Fruit fly (Drosophila melanogaster) whole organism, embryonic: ENCODE results near the gene Or83a.
A peak's percentile ranks its signal among the peaks of the same experiment; 100 is the strongest.

Experiments used
- ATbp ChIP-seq: fragments of 200-800 bp; sonication (Bioruptor generic); optimal IDR thresholded peaks from 2 replicates; lab custom pipeline; 2017; ENCODE audit warnings: missing biosample characterization, mild to moderate bottlenecking, missing genetic modification characterization, missing genetic modification reagents
- Asciz ChIP-seq: fragments of 200-800 bp; sonication (Bioruptor generic); optimal IDR thresholded peaks from 2 replicates; lab custom pipeline; 2017; ENCODE audit warnings: missing biosample characterization, mild to moderate bottlenecking, missing genetic modification characterization, missing genetic modification reagents
- Awh ChIP-seq: fragments of 200-800 bp; sonication (Bioruptor generic); IDR thresholded peaks from 2 replicates; pipeline ENCODE4, ENCODE4 v1.3.6; 2022; ENCODE audit warnings: missing biosample characterization, missing genetic modification characterization
- B-H2 ChIP-seq: fragments of 200-800 bp; sonication (Bioruptor generic); optimal IDR thresholded peaks from 2 replicates; lab custom pipeline; 2018; ENCODE audit warnings: missing biosample characterization, mild to moderate bottlenecking, missing genetic modification characterization
- CG10366 ChIP-seq: fragments of 200-800 bp; sonication (Bioruptor generic); IDR thresholded peaks from 2 replicates; pipeline ENCODE4 v1.3.6; 2022; ENCODE audit warnings: missing biosample characterization, missing genetic modification characterization
- CG11398 ChIP-seq: fragments of 200-800 bp; sonication (Bioruptor generic); optimal IDR thresholded peaks from 2 replicates; lab custom pipeline; 2016; ENCODE audit warnings: missing biosample characterization, missing genetic modification characterization
- CG13624 ChIP-seq: fragments of 200-800 bp; sonication (Bioruptor generic); optimal IDR thresholded peaks from 2 replicates; lab custom pipeline; 2016; ENCODE audit warnings: missing biosample characterization, missing genetic modification characterization
- CG14965 ChIP-seq: fragments of 200-800 bp; sonication (Bioruptor generic); optimal IDR thresholded peaks from 2 replicates; lab custom pipeline; 2016; ENCODE audit warnings: missing biosample characterization, missing genetic modification characterization, borderline replicate concordance
- CG1602 ChIP-seq: fragments of 200-800 bp; sonication (Bioruptor generic); optimal IDR thresholded peaks from 3 replicates; lab custom pipeline; 2016; ENCODE audit warnings: missing biosample characterization, missing genetic modification characterization
- CG16779 ChIP-seq: fragments of 200-800 bp; sonication (Bioruptor generic); IDR thresholded peaks from 2 replicates; pipeline ENCODE4 v1.3.6; 2022; ENCODE audit warnings: missing biosample characterization, missing genetic modification characterization
- CG17186 ChIP-seq: fragments of 200-800 bp; sonication (Bioruptor generic); optimal IDR thresholded peaks from 3 replicates; lab custom pipeline; 2017; ENCODE audit warnings: missing biosample characterization, missing genetic modification reagents, missing genetic modification characterization
- CG3065 ChIP-seq: fragments of 200-800 bp; sonication (Bioruptor generic); optimal IDR thresholded peaks from 2 replicates; lab custom pipeline; 2016; ENCODE audit warnings: missing biosample characterization, missing genetic modification characterization
- CG3163 ChIP-seq: fragments of 200-800 bp; sonication (Bioruptor generic); optimal IDR thresholded peaks from 3 replicates; lab custom pipeline; 2016; ENCODE audit warnings: missing biosample characterization, missing genetic modification characterization
- CG4328 ChIP-seq: fragments of 200-800 bp; sonication (Bioruptor generic); optimal IDR thresholded peaks from 3 replicates; lab custom pipeline; 2017; ENCODE audit warnings: missing biosample characterization, missing genetic modification reagents, missing genetic modification characterization
- CG9609 ChIP-seq: fragments of 200-800 bp; sonication (Bioruptor generic); optimal IDR thresholded peaks from 3 replicates; lab custom pipeline; 2016; ENCODE audit warnings: missing biosample characterization, missing genetic modification characterization
- CG9932 ChIP-seq: fragments of 200-800 bp; sonication (Bioruptor generic); IDR thresholded peaks from 2 replicates; pipeline ENCODE4 v1.3.6; 2022; ENCODE audit warnings: missing biosample characterization, missing genetic modification characterization
- CHES-1-like ChIP-seq: fragments of 200-800 bp; sonication (Bioruptor generic); optimal IDR thresholded peaks from 2 replicates; lab custom pipeline; 2016; ENCODE audit warnings: missing biosample characterization, missing genetic modification characterization
- D ChIP-seq, 2 experiments: fragments of 200-800 bp in 1 of 2; fragments of >200 bp in 1 of 2; sonication (Bioruptor generic) in 1 of 2; optimal IDR thresholded peaks; 2 replicates in 1 of 2; 3 replicates in 1 of 2; lab custom pipeline; 2017; ENCODE audit warnings: mild to moderate bottlenecking in 1 of 2, missing biosample characterization in 1 of 2, missing genetic modification characterization in 1 of 2, missing genetic modification reagents in 1 of 2
- Dip2 ChIP-seq: fragments of 200-800 bp; sonication (Bioruptor generic); IDR thresholded peaks from 2 replicates; pipeline ENCODE4 v1.3.6; 2022; ENCODE audit warnings: missing biosample characterization, missing genetic modification characterization
- Hr51 ChIP-seq, 2 experiments: fragments of 200-800 bp; sonication (Bioruptor generic); optimal IDR thresholded peaks; 2 replicates in 1 of 2; 3 replicates in 1 of 2; lab custom pipeline; 2016 to 2018; ENCODE audit warnings: missing biosample characterization in 2 of 2, missing genetic modification characterization in 2 of 2, mild to moderate bottlenecking in 1 of 2, moderate library complexity in 1 of 2
- Mad ChIP-seq: fragments of 200-800 bp; sonication (Bioruptor generic); optimal IDR thresholded peaks from 2 replicates; lab custom pipeline; 2016; ENCODE audit warnings: missing biosample characterization, missing genetic modification characterization
- Med ChIP-seq: fragments of 200-800 bp; sonication (Bioruptor generic); peaks from one replicate; lab custom pipeline; 2016; ENCODE audit warnings: missing biosample characterization, missing genetic modification characterization, mild to moderate bottlenecking, inconsistent platforms, moderate library complexity
- NK7.1 ChIP-seq: fragments of 200-800 bp; sonication (Bioruptor generic); optimal IDR thresholded peaks from 3 replicates; lab custom pipeline; 2016; ENCODE audit warnings: missing biosample characterization, missing genetic modification characterization
- Oaz ChIP-seq: fragments of 200-800 bp; sonication (Bioruptor generic); IDR thresholded peaks from 2 replicates; pipeline ENCODE4 v1.3.6; 2022; ENCODE audit warnings: missing biosample characterization, missing genetic modification characterization
- Pdp1 ChIP-seq, 2 experiments: fragments of 200-800 bp; sonication (Bioruptor generic); optimal IDR thresholded peaks; 3 replicates each; lab custom pipeline; 2016; ENCODE audit warnings: missing biosample characterization in 2 of 2, missing genetic modification characterization in 2 of 2, mild to moderate bottlenecking in 1 of 2, moderate library complexity in 1 of 2
- Sry-β ChIP-seq: fragments of 200-800 bp; sonication (Bioruptor generic); optimal IDR thresholded peaks from 2 replicates; lab custom pipeline; 2018; ENCODE audit warnings: missing biosample characterization, mild to moderate bottlenecking, missing genetic modification characterization, moderate library complexity
- Sry-δ ChIP-seq: fragments of 200-800 bp; sonication (Bioruptor generic); optimal IDR thresholded peaks from 2 replicates; lab custom pipeline; 2016; ENCODE audit warnings: missing biosample characterization, missing genetic modification characterization
- amos ChIP-seq: fragments of 200-800 bp; sonication (Bioruptor generic); IDR thresholded peaks from 2 replicates; pipeline ENCODE4 v1.3.6; 2022; ENCODE audit warnings: missing biosample characterization, missing genetic modification characterization; ENCODE audit not compliant: partially characterized antibody
- az2 ChIP-seq: fragments of 200-800 bp; sonication (Bioruptor generic); optimal IDR thresholded peaks from 3 replicates; lab custom pipeline; 2016; ENCODE audit warnings: missing biosample characterization, missing genetic modification characterization
- bbx ChIP-seq: fragments of 200-800 bp; sonication (Bioruptor generic); IDR thresholded peaks from 2 replicates; pipeline ENCODE4 v1.3.6; 2022; ENCODE audit warnings: missing biosample characterization, missing genetic modification characterization; ENCODE audit not compliant: partially characterized antibody
- bsh ChIP-seq, 2 experiments: fragments of 200-800 bp; sonication (Bioruptor generic); optimal IDR thresholded peaks; 2 replicates each; lab custom pipeline; 2017 to 2018; ENCODE audit warnings: mild to moderate bottlenecking in 2 of 2, missing biosample characterization in 2 of 2, missing genetic modification characterization in 2 of 2, moderate library complexity in 1 of 2
- dati ChIP-seq: fragments of 200-800 bp; sonication (Bioruptor generic); IDR thresholded peaks from 2 replicates; pipeline ENCODE4 v1.3.6; 2022; ENCODE audit warnings: missing biosample characterization, missing genetic modification characterization
- dmrt99B ChIP-seq: fragments of 200-800 bp; sonication (Bioruptor generic); optimal IDR thresholded peaks from 2 replicates; lab custom pipeline; 2018; ENCODE audit warnings: missing biosample characterization, mild to moderate bottlenecking, missing genetic modification characterization, moderate library complexity
- fru ChIP-seq: fragments of >200 bp; optimal IDR thresholded peaks from 2 replicates; lab custom pipeline; 2017
- h ChIP-seq: fragments of >200 bp; optimal IDR thresholded peaks from 2 replicates; lab custom pipeline; 2017
- insv ChIP-seq, 2 experiments: fragments of 200-800 bp; sonication (Bioruptor generic); optimal IDR thresholded peaks; 3 replicates each; lab custom pipeline; 2016 to 2018; ENCODE audit warnings: missing biosample characterization in 2 of 2, missing genetic modification characterization in 2 of 2
- jumu ChIP-seq: fragments of 200-800 bp; sonication (Bioruptor generic); optimal IDR thresholded peaks from 3 replicates; lab custom pipeline; 2016; ENCODE audit warnings: missing biosample characterization, missing genetic modification characterization
- kay ChIP-seq: fragments of 200-800 bp; sonication (Bioruptor generic); optimal IDR thresholded peaks from 2 replicates; lab custom pipeline; 2016; ENCODE audit warnings: missing biosample characterization, missing genetic modification characterization
- ken ChIP-seq: fragments of 200-800 bp; sonication (Bioruptor generic); IDR thresholded peaks from 3 replicates; pipeline ENCODE4 v1.3.6; 2022; ENCODE audit warnings: missing biosample characterization, missing genetic modification characterization
- lbe ChIP-seq: fragments of 200-800 bp; sonication (Bioruptor generic); optimal IDR thresholded peaks from 2 replicates; lab custom pipeline; 2016; ENCODE audit warnings: missing biosample characterization, mild to moderate bottlenecking, missing genetic modification characterization
- lilli ChIP-seq: fragments of 200-800 bp; sonication (Bioruptor generic); optimal IDR thresholded peaks from 3 replicates; lab custom pipeline; 2016; ENCODE audit warnings: missing biosample characterization, missing genetic modification characterization
- lmd ChIP-seq: fragments of 200-800 bp; sonication (Bioruptor generic); IDR thresholded peaks from 2 replicates; pipeline ENCODE4 v1.3.6; 2022; ENCODE audit warnings: missing biosample characterization, missing genetic modification characterization
- nau ChIP-seq: fragments of 200-800 bp; sonication (Bioruptor generic); optimal IDR thresholded peaks from 3 replicates; lab custom pipeline; 2017; ENCODE audit warnings: missing biosample characterization, mild to moderate bottlenecking, missing genetic modification characterization, missing genetic modification reagents
- nerfin-2 ChIP-seq: fragments of 200-800 bp; sonication (Bioruptor generic); IDR thresholded peaks from 2 replicates; pipeline ENCODE4 v1.3.6; 2022; ENCODE audit warnings: missing biosample characterization, missing genetic modification characterization; ENCODE audit not compliant: partially characterized antibody
- pb ChIP-seq: fragments of 200-800 bp; sonication (Bioruptor generic); optimal IDR thresholded peaks from 3 replicates; lab custom pipeline; 2016; ENCODE audit warnings: missing biosample characterization, missing genetic modification characterization
- pros ChIP-seq: fragments of 200-800 bp; sonication (Bioruptor generic); optimal IDR thresholded peaks from 3 replicates; lab custom pipeline; 2019; ENCODE audit warnings: missing biosample characterization, mild to moderate bottlenecking, missing genetic modification characterization, moderate library complexity
- pum ChIP-seq: fragments of 200-800 bp; sonication (Bioruptor generic); optimal IDR thresholded peaks from 2 replicates; lab custom pipeline; 2016; ENCODE audit warnings: missing biosample characterization, missing genetic modification characterization
- sim ChIP-seq: fragments of 200-800 bp; sonication (Bioruptor generic); IDR thresholded peaks from 2 replicates; pipeline ENCODE4 v1.3.6; 2022; ENCODE audit warnings: missing biosample characterization, missing genetic modification characterization
- sima ChIP-seq: fragments of 200-800 bp; sonication (Bioruptor generic); optimal IDR thresholded peaks from 2 replicates; lab custom pipeline; 2016; ENCODE audit warnings: missing biosample characterization, missing genetic modification characterization
- sna ChIP-seq: fragments of 200-800 bp; sonication (Bioruptor generic); IDR thresholded peaks from 2 replicates; pipeline ENCODE4 v1.3.6; 2022; ENCODE audit warnings: missing biosample characterization, missing genetic modification characterization; ENCODE audit not compliant: partially characterized antibody
- sug ChIP-seq: fragments of 200-800 bp; optimal IDR thresholded peaks from 2 replicates; lab custom pipeline; 2019; ENCODE audit warnings: missing biosample characterization, mild to moderate bottlenecking, missing genetic modification characterization, moderate library complexity

Or83a gene

dm6 chr3R:5357935-5358414, 41.0 kb downstream of the Or83a start, which contains the start of gene Prosbeta7 (continued):
- TF ChIP-seq kay: no peak
- TF ChIP-seq CG16779 (GFP tag; lab: Robert Waterston, UW): no peak
- TF ChIP-seq Awh (GFP tag; lab: Robert Waterston, UW): no peak
- TF ChIP-seq CG3163: no peak
- no peak for TF ChIP-seq D (optimal IDR thresholded peaks at IDR 0.05; lab: Kevin White, UChicago)
- TF ChIP-seq D (GFP tag; optimal IDR thresholded peaks at IDR 0.05; lab: Kevin White, UChicago): no peak
- TF ChIP-seq CG1602 (GFP tag; lab: Kevin White, UChicago): no peak
- no peak for TF ChIP-seq Sry-β (GFP tag; lab: Kevin White, UChicago)
- TF ChIP-seq Pdp1 (GFP tag; optimal IDR thresholded peaks at IDR 0.05; lab: Kevin White, UChicago): no peak
- TF ChIP-seq sna (GFP tag; lab: Robert Waterston, UW): peak; percentile 84
- no peak for TF ChIP-seq CG9932 (GFP tag; lab: Robert Waterston, UW)
- TF ChIP-seq jumu (GFP tag; lab: Kevin White, UChicago): no peak
- TF ChIP-seq NK7.1 (GFP tag; lab: Kevin White, UChicago): no peak
- no peak for TF ChIP-seq fru (lab: Kevin White, UChicago)
- TF ChIP-seq sug: peak; percentile 1
- TF ChIP-seq Oaz (GFP tag; lab: Robert Waterston, UW): no peak
- TF ChIP-seq ken (GFP tag; lab: Robert Waterston, UW): no peak
- no peak for TF ChIP-seq h (lab: Kevin White, UChicago)
- no peak for TF ChIP-seq sim
- TF ChIP-seq ATbp: no peak
- TF ChIP-seq CG13624 (GFP tag; lab: Kevin White, UChicago): no peak
- no peak for TF ChIP-seq B-H2
- TF ChIP-seq lbe: no peak
- TF ChIP-seq nerfin-2 (GFP tag; lab: Robert Waterston, UW): 0 out of 2 replicates have a peak, but pooled peaks have one; percentile 30
- TF ChIP-seq Dip2: no peak
- TF ChIP-seq az2 (GFP tag; lab: Kevin White, UChicago): no peak
- no peak for TF ChIP-seq CG4328 (GFP tag; lab: Kevin White, UChicago)
- no peak for TF ChIP-seq dati (GFP tag; lab: Robert Waterston, UW)
- no peak for TF ChIP-seq CG3065 (GFP tag; lab: Kevin White, UChicago)
- no peak for TF ChIP-seq Asciz (GFP tag; lab: Kevin White, UChicago)
- peak; percentile 39 for TF ChIP-seq Med (GFP tag; lab: Kevin White, UChicago)
- no peak for TF ChIP-seq CG9609
- no peak for TF ChIP-seq Mad (GFP tag; lab: Kevin White, UChicago)
- no peak for TF ChIP-seq pb (GFP tag; lab: Kevin White, UChicago)
- TF ChIP-seq Hr51 (GFP tag; optimal IDR thresholded peaks at IDR 0.05; lab: Kevin White, UChicago): peak; percentile 1 to 86
- TF ChIP-seq lmd (GFP tag; lab: Robert Waterston, UW): no peak
- no peak for TF ChIP-seq CG17186 (GFP tag; lab: Kevin White, UChicago)
- TF ChIP-seq bbx (GFP tag; lab: Robert Waterston, UW): peak; percentile 74
- no peak for TF ChIP-seq CG14965 (GFP tag; lab: Kevin White, UChicago)
- no peak for TF ChIP-seq nau
- TF ChIP-seq amos: peak; percentile 71; the same call in 1 of the 2 replicates
- TF ChIP-seq sima (GFP tag; lab: Kevin White, UChicago): no peak
- TF ChIP-seq pum: no peak
- no peak for TF ChIP-seq pros (GFP tag; lab: Kevin White, UChicago)
- no peak for TF ChIP-seq CHES-1-like (GFP tag; lab: Kevin White, UChicago)
- TF ChIP-seq lilli (GFP tag; lab: Kevin White, UChicago): no peak
- TF ChIP-seq CG11398 (GFP tag; lab: Kevin White, UChicago): no peak
- TF ChIP-seq insv (GFP tag; optimal IDR thresholded peaks at IDR 0.05; lab: Kevin White, UChicago): no peak
- TF ChIP-seq Sry-δ (GFP tag; lab: Kevin White, UChicago): peak; percentile 5
- no peak for TF ChIP-seq bsh (GFP tag; optimal IDR thresholded peaks at IDR 0.05; lab: Kevin White, UChicago)
- TF ChIP-seq dmrt99B (tag; lab: Kevin White, UChicago): no peak
- TF ChIP-seq CG10366 (GFP tag; lab: Robert Waterston, UW): no peak
